Fruit fly (Drosophila melanogaster) S2 (cell line): ENCODE results near the gene CG7294.

Experiments used
- CG8478 ChIP-seq: fragments of >200 bp; optimal IDR thresholded peaks from 2 replicates; lab custom pipeline; 2018
- CTCF ChIP-seq, 2 experiments: fragments of >200 bp; optimal IDR thresholded peaks; 2 replicates each; lab custom pipeline; 2018

dm6 chr2L:10676933-10677714, 11.9 kb downstream of the CG7294 start, which contains the start of gene CG17104:
- TF ChIP-seq CTCF (optimal IDR thresholded peaks at IDR 0.05; lab: Kevin White, UChicago) (no peak), CG8478 (lab: Kevin White, UChicago) (no peak)
